Worm (Caenorhabditis elegans): ENCODE data around the gene lon-1.

ce11 chrIII:5506936-5507335, 32.7 kb downstream of the lon-1 start:
- TF ChIP-seq skn-1 (tag; optimal IDR thresholded peaks at IDR 0.05) (no peak), R02D3.7 (tag; optimal IDR thresholded peaks at IDR 0.05) (no peak), nhr-25 (tag; optimal IDR thresholded peaks at IDR 0.05; ENCODE audit: borderline replicate concordance, insufficient read depth) (no peak), nhr-6 (tag; optimal IDR thresholded peaks at IDR 0.05) (no peak), unc-130 (GFP tag; optimal IDR thresholded peaks at IDR 0.05) (no peak), ztf-11 (tag; optimal IDR thresholded peaks at IDR 0.05) (no peak)

Data from whole organism, L4 larva.